Fruit fly (Drosophila melanogaster): ENCODE measurements around the gene sl.

dm6 chrX:16325472-16325871 is 24.6 kb upstream of the sl start, which contains the start of gene CalpC:
- TF ChIP-seq usp (GFP tag; optimal IDR thresholded peaks at IDR 0.05) (no peak), psq (optimal IDR thresholded peaks at IDR 0.05) (no peak), pan (optimal IDR thresholded peaks at IDR 0.05) (no peak), EcR (GFP tag; optimal IDR thresholded peaks at IDR 0.05) (no peak), Dll (optimal IDR thresholded peaks at IDR 0.05) (no peak), CG8478 (optimal IDR thresholded peaks at IDR 0.05) (no peak)

All from whole organism.